Fruit fly (Drosophila melanogaster) Kc167 (cell line): ENCODE measurements around the gene LysE.

ENCODE experiments used
- Myc ChIP-seq: fragments of >200 bp; optimal IDR thresholded peaks from 2 replicates; lab custom pipeline; 2017; ENCODE audit warnings: missing external identifiers
- Sin3A ChIP-seq: fragments of >200 bp; optimal IDR thresholded peaks from 2 replicates; lab custom pipeline; 2018; ENCODE audit warnings: missing external identifiers
- h ChIP-seq: fragments of >200 bp; optimal IDR thresholded peaks from 3 replicates; lab custom pipeline; 2018; ENCODE audit warnings: missing external identifiers
- psq ChIP-seq: fragments of >200 bp; optimal IDR thresholded peaks from 2 replicates; lab custom pipeline; 2017; ENCODE audit warnings: missing external identifiers
- ttk ChIP-seq: sonication (Bioruptor generic); optimal IDR thresholded peaks from 2 replicates; lab custom pipeline; 2017; ENCODE audit warnings: missing external identifiers

DNA sequence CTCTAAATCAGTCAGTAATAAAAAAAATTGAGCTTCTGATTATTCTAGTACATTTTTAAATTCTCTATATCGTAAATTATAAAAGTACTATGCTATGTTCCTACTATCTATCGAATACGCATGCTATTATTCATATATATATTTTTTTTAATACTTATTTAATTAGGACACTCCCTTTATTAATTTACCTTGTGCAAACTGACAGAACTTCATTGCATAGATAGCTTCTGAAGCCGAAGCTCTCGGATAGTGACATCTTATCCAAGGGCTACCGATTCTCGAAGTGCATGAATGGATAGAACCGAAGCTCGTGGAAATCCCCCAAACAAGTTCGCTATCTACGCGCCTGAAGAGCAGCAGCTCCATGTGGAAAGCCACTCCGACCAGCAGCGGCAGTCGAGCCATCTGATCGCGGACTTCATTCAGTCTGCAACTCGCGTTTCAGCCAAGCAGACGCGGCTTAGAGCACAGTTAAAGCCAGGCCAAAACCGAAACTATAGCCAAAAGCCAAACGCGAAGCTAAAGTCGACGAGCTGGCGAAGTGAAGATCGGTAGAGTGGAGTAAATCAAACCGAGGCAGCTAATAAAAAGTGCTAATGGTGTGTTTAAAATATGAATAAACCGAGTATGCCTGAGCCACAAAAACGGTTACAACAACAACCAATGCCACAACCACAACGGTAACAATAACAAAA, 12.1 kb upstream of the LysE start, which contains the start of gene mwh:
- TF ChIP-seq Myc (lab: Kevin White, UChicago) (no peak), psq (lab: Kevin White, UChicago) (no peak), Sin3A (lab: Kevin White, UChicago) (no peak), h (lab: Kevin White, UChicago) (no peak), ttk (lab: Kevin White, UChicago) (no peak)
